Worm (Caenorhabditis elegans): ENCODE measurements around the gene F13A7.12.

- TF ChIP-seq nhr-11 (tag; optimal IDR thresholded peaks at IDR 0.05), result no peak
- TF ChIP-seq lin-39 (tag; optimal IDR thresholded peaks at IDR 0.05), result no peak
- no peak for TF ChIP-seq sma-3 (GFP tag; optimal IDR thresholded peaks at IDR 0.05)
- TF ChIP-seq ZK546.5 (tag; optimal IDR thresholded peaks at IDR 0.05), result no peak
- TF ChIP-seq unc-39 (tag; optimal IDR thresholded peaks at IDR 0.05), result no peak
- no peak for TF ChIP-seq fos-1 (tag; optimal IDR thresholded peaks at IDR 0.05)
- no peak for TF ChIP-seq blmp-1 (tag; optimal IDR thresholded peaks at IDR 0.05; ENCODE audit: insufficient read depth)
- no peak for TF ChIP-seq ceh-82 (tag; optimal IDR thresholded peaks at IDR 0.05)
- TF ChIP-seq ama-1 (optimal IDR thresholded peaks at IDR 0.05), result no peak
- TF ChIP-seq F13H6.1 (tag; optimal IDR thresholded peaks at IDR 0.05), result no peak
- TF ChIP-seq ztf-11 (tag; optimal IDR thresholded peaks at IDR 0.05), result no peak
- TF ChIP-seq R02D3.7 (tag; optimal IDR thresholded peaks at IDR 0.05), result no peak
- no peak for TF ChIP-seq snpc-4 (tag; optimal IDR thresholded peaks at IDR 0.05)
Observed at ce11 chrV:16377188-16377587, 18.7 kb upstream of the F13A7.12 start.

Measured in whole organism, L2 larva.